Fruit fly (Drosophila melanogaster) whole organism, embryonic: ENCODE results near the gene CG5715.

Experiments
- Bdp1 ChIP-seq: fragments of 200-800 bp; sonication (Bioruptor generic); optimal IDR thresholded peaks from 3 replicates; lab custom pipeline; 2016; ENCODE audit warnings: missing biosample characterization, missing genetic modification characterization
- CG10543 ChIP-seq: fragments of 200-800 bp; sonication (Bioruptor generic); optimal IDR thresholded peaks from 3 replicates; lab custom pipeline; 2017; ENCODE audit warnings: missing biosample characterization, mild to moderate bottlenecking, missing genetic modification characterization, moderate library complexity
- CG12744 ChIP-seq: fragments of 200-800 bp; sonication (Bioruptor generic); optimal IDR thresholded peaks from 2 replicates; lab custom pipeline; 2016; ENCODE audit warnings: missing biosample characterization, missing genetic modification characterization
- CG13287 ChIP-seq: fragments of 200-800 bp; sonication (Bioruptor generic); IDR thresholded peaks from 2 replicates; pipeline ENCODE4 v1.3.6; 2022; ENCODE audit warnings: missing biosample characterization, missing genetic modification characterization; ENCODE audit not compliant: partially characterized antibody
- CG13894 ChIP-seq: fragments of 200-800 bp; sonication (Bioruptor generic); optimal IDR thresholded peaks from 3 replicates; lab custom pipeline; 2018; ENCODE audit warnings: missing biosample characterization, mild to moderate bottlenecking, missing genetic modification characterization, moderate library complexity
- CG15696 ChIP-seq: fragments of 200-800 bp; sonication (Bioruptor generic); optimal IDR thresholded peaks from 2 replicates; lab custom pipeline; 2019; ENCODE audit warnings: missing biosample characterization, mild to moderate bottlenecking, missing genetic modification characterization, moderate library complexity
- CG18599 ChIP-seq: fragments of 200-800 bp; sonication (Bioruptor generic); optimal IDR thresholded peaks from 3 replicates; lab custom pipeline; 2017; ENCODE audit warnings: missing biosample characterization, missing genetic modification characterization, mild to moderate bottlenecking, moderate library complexity, missing genetic modification reagents
- CG18619 ChIP-seq: fragments of 200-800 bp; sonication (Bioruptor generic); optimal IDR thresholded peaks from 3 replicates; lab custom pipeline; 2017; ENCODE audit warnings: missing biosample characterization, mild to moderate bottlenecking, missing genetic modification characterization
- CG32772 ChIP-seq: fragments of 200-800 bp; sonication (Bioruptor generic); IDR thresholded peaks from 2 replicates; pipeline ENCODE4 v1.3.6; 2022; ENCODE audit warnings: missing biosample characterization, missing genetic modification characterization
- CG42726 ChIP-seq: fragments of 200-800 bp; sonication (Bioruptor generic); IDR thresholded peaks from 2 replicates; pipeline ENCODE4 v1.3.6; 2022; ENCODE audit warnings: missing biosample characterization, missing genetic modification characterization; ENCODE audit not compliant: partially characterized antibody
- CTCF ChIP-seq: fragments of 200-800 bp; sonication (Bioruptor generic); optimal IDR thresholded peaks from 2 replicates; lab custom pipeline; 2017; ENCODE audit warnings: missing biosample characterization, mild to moderate bottlenecking, missing genetic modification characterization, moderate library complexity
- Dp ChIP-seq: fragments of 200-800 bp; sonication (Bioruptor generic); optimal IDR thresholded peaks from 2 replicates; lab custom pipeline; 2018; ENCODE audit warnings: missing biosample characterization, mild to moderate bottlenecking, missing genetic modification characterization, moderate library complexity
- HLH4C ChIP-seq: fragments of 200-800 bp; sonication (Bioruptor generic); IDR thresholded peaks from 3 replicates; pipeline ENCODE4 v1.3.6; 2022; ENCODE audit warnings: missing biosample characterization, missing genetic modification characterization; ENCODE audit not compliant: partially characterized antibody
- HLHmδ ChIP-seq: fragments of 200-800 bp; sonication (Bioruptor generic); optimal IDR thresholded peaks from 2 replicates; lab custom pipeline; 2018; ENCODE audit warnings: missing biosample characterization, mild to moderate bottlenecking, missing genetic modification characterization, moderate library complexity
- Hr51 ChIP-seq, 2 experiments: fragments of 200-800 bp; sonication (Bioruptor generic); optimal IDR thresholded peaks; 2 replicates in 1 of 2; 3 replicates in 1 of 2; lab custom pipeline; 2016 to 2018; ENCODE audit warnings: missing biosample characterization in 2 of 2, missing genetic modification characterization in 2 of 2, mild to moderate bottlenecking in 1 of 2, moderate library complexity in 1 of 2
- Med ChIP-seq: fragments of 200-800 bp; sonication (Bioruptor generic); peaks from one replicate; lab custom pipeline; 2016; ENCODE audit warnings: missing biosample characterization, missing genetic modification characterization, mild to moderate bottlenecking, inconsistent platforms, moderate library complexity
- Neu2 ChIP-seq: fragments of 200-800 bp; sonication (Bioruptor generic); optimal IDR thresholded peaks from 3 replicates; lab custom pipeline; 2016; ENCODE audit warnings: missing biosample characterization, missing genetic modification characterization, borderline replicate concordance
- Oli ChIP-seq: fragments of 200-800 bp; sonication (Bioruptor generic); optimal IDR thresholded peaks from 2 replicates; lab custom pipeline; 2018; ENCODE audit warnings: missing biosample characterization, mild to moderate bottlenecking, missing genetic modification characterization, moderate library complexity
- Scr ChIP-seq: fragments of 200-800 bp; sonication (Bioruptor generic); IDR thresholded peaks from 2 replicates; pipeline ENCODE4 v1.3.6; 2022; ENCODE audit warnings: missing biosample characterization, missing genetic modification characterization; ENCODE audit not compliant: partially characterized antibody
- Sin3A ChIP-seq: fragments of >200 bp; optimal IDR thresholded peaks from 2 replicates; lab custom pipeline; 2018
- Sox100B ChIP-seq: fragments of 200-800 bp; sonication (Bioruptor generic); optimal IDR thresholded peaks from 3 replicates; lab custom pipeline; 2018; ENCODE audit warnings: missing biosample characterization, mild to moderate bottlenecking, missing genetic modification characterization
- Xbp1 ChIP-seq: fragments of 200-800 bp; sonication (Bioruptor generic); optimal IDR thresholded peaks from 3 replicates; lab custom pipeline; 2016; ENCODE audit warnings: missing biosample characterization, mild to moderate bottlenecking, missing genetic modification characterization
- Xrp1 ChIP-seq: fragments of 200-800 bp; sonication (Bioruptor generic); IDR thresholded peaks from 2 replicates; pipeline ENCODE4 v1.3.6; 2022; ENCODE audit warnings: missing biosample characterization, missing genetic modification characterization
- amos ChIP-seq: fragments of 200-800 bp; sonication (Bioruptor generic); IDR thresholded peaks from 2 replicates; pipeline ENCODE4 v1.3.6; 2022; ENCODE audit warnings: missing biosample characterization, missing genetic modification characterization; ENCODE audit not compliant: partially characterized antibody
- bcd ChIP-seq: fragments of 200-800 bp; sonication (Bioruptor generic); optimal IDR thresholded peaks from 2 replicates; lab custom pipeline; 2017; ENCODE audit warnings: missing biosample characterization, mild to moderate bottlenecking, missing genetic modification characterization
- cg ChIP-seq: fragments of 200-800 bp; sonication (Bioruptor generic); optimal IDR thresholded peaks from 3 replicates; lab custom pipeline; 2019; ENCODE audit warnings: missing biosample characterization, mild to moderate bottlenecking, missing genetic modification characterization, moderate library complexity
- chinmo ChIP-seq: fragments of 200-800 bp; sonication (Bioruptor generic); IDR thresholded peaks from 4 replicates; pipeline ENCODE4 v1.3.6; 2022; ENCODE audit warnings: missing biosample characterization, missing genetic modification characterization; ENCODE audit not compliant: partially characterized antibody
- ci ChIP-seq: fragments of 200-800 bp; sonication (Bioruptor generic); IDR thresholded peaks from 3 replicates; pipeline ENCODE4 v1.3.6; 2022; ENCODE audit warnings: missing biosample characterization, missing genetic modification characterization
- eve ChIP-seq, 2 experiments: fragments of >200 bp; optimal IDR thresholded peaks; 2 replicates each; lab custom pipeline; 2017; ENCODE audit warnings: missing biosample characterization in 2 of 2, missing genetic modification characterization in 2 of 2
- ewg ChIP-seq: fragments of 200-800 bp; sonication (Bioruptor generic); optimal IDR thresholded peaks from 3 replicates; lab custom pipeline; 2017; ENCODE audit warnings: mild to moderate bottlenecking, missing biosample characterization, missing genetic modification reagents, missing genetic modification characterization
- grau ChIP-seq: fragments of 200-800 bp; optimal IDR thresholded peaks from 3 replicates; lab custom pipeline; 2019; ENCODE audit warnings: missing biosample characterization, mild to moderate bottlenecking, missing genetic modification characterization, moderate library complexity
- hkb ChIP-seq, 2 experiments: fragments of 200-800 bp in 1 of 2; fragments of >200 bp in 1 of 2; sonication (Bioruptor generic) in 1 of 2; IDR thresholded peaks in 1 of 2; optimal IDR thresholded peaks in 1 of 2; 2 replicates each; pipeline versions ENCODE4 v1.3.6 to Lab custom; 2017 to 2022; ENCODE audit warnings: missing biosample characterization in 1 of 2, missing genetic modification characterization in 1 of 2
- jigr1 ChIP-seq: fragments of 200-800 bp; sonication (Bioruptor generic); IDR thresholded peaks from 3 replicates; pipeline ENCODE4 v1.3.6; 2022; ENCODE audit warnings: missing biosample characterization, missing genetic modification characterization
- klu ChIP-seq: fragments of 200-800 bp; sonication (Bioruptor generic); IDR thresholded peaks from 2 replicates; pipeline ENCODE4 v1.3.6; 2022; ENCODE audit warnings: missing biosample characterization, missing genetic modification characterization
- lola ChIP-seq, 3 experiments: fragments of >200 bp in 2 of 3; fragments of 200-800 bp in 1 of 3; sonication (Bioruptor generic) in 1 of 3; optimal IDR thresholded peaks; 2 replicates each; lab custom pipeline; 2017 to 2019; ENCODE audit warnings: missing biosample characterization in 3 of 3, missing genetic modification characterization in 3 of 3, mild to moderate bottlenecking in 1 of 3, moderate library complexity in 1 of 3
- onecut ChIP-seq: fragments of 200-800 bp; sonication (Bioruptor generic); IDR thresholded peaks from 2 replicates; pipeline ENCODE4 v1.3.6; 2022; ENCODE audit warnings: missing biosample characterization, missing genetic modification characterization
- pita ChIP-seq: fragments of 200-800 bp; sonication (Bioruptor generic); optimal IDR thresholded peaks from 2 replicates; lab custom pipeline; 2017; ENCODE audit warnings: missing biosample characterization, mild to moderate bottlenecking, missing genetic modification characterization
- salm ChIP-seq: fragments of 200-800 bp; sonication (Bioruptor generic); optimal IDR thresholded peaks from 2 replicates; lab custom pipeline; 2018; ENCODE audit warnings: missing biosample characterization, mild to moderate bottlenecking, missing genetic modification characterization
- schlank ChIP-seq: fragments of 200-800 bp; sonication (Bioruptor generic); optimal IDR thresholded peaks from 2 replicates; lab custom pipeline; 2018; ENCODE audit warnings: missing biosample characterization, mild to moderate bottlenecking, missing genetic modification characterization
- sens-2 ChIP-seq: fragments of 200-800 bp; sonication (Bioruptor generic); IDR thresholded peaks from 2 replicates; pipeline ENCODE4 v1.3.6; 2022; ENCODE audit warnings: missing biosample characterization, missing genetic modification characterization
- sna ChIP-seq: fragments of 200-800 bp; sonication (Bioruptor generic); IDR thresholded peaks from 2 replicates; pipeline ENCODE4 v1.3.6; 2022; ENCODE audit warnings: missing biosample characterization, missing genetic modification characterization; ENCODE audit not compliant: partially characterized antibody
- tup ChIP-seq: fragments of 200-800 bp; sonication (Bioruptor generic); optimal IDR thresholded peaks from 2 replicates; lab custom pipeline; 2016; ENCODE audit warnings: missing biosample characterization, mild to moderate bottlenecking, missing genetic modification characterization, moderate library complexity
- unc-4 ChIP-seq: fragments of 200-800 bp; sonication (Bioruptor generic); IDR thresholded peaks from 2 replicates; pipeline ENCODE4 v1.3.6; 2022; ENCODE audit warnings: missing biosample characterization, missing genetic modification characterization; ENCODE audit not compliant: partially characterized antibody
- zf30C ChIP-seq: fragments of 200-800 bp; sonication (Bioruptor generic); optimal IDR thresholded peaks from 3 replicates; lab custom pipeline; 2018; ENCODE audit warnings: missing biosample characterization, mild to moderate bottlenecking, missing genetic modification characterization

The CG5715 gene

DNA sequence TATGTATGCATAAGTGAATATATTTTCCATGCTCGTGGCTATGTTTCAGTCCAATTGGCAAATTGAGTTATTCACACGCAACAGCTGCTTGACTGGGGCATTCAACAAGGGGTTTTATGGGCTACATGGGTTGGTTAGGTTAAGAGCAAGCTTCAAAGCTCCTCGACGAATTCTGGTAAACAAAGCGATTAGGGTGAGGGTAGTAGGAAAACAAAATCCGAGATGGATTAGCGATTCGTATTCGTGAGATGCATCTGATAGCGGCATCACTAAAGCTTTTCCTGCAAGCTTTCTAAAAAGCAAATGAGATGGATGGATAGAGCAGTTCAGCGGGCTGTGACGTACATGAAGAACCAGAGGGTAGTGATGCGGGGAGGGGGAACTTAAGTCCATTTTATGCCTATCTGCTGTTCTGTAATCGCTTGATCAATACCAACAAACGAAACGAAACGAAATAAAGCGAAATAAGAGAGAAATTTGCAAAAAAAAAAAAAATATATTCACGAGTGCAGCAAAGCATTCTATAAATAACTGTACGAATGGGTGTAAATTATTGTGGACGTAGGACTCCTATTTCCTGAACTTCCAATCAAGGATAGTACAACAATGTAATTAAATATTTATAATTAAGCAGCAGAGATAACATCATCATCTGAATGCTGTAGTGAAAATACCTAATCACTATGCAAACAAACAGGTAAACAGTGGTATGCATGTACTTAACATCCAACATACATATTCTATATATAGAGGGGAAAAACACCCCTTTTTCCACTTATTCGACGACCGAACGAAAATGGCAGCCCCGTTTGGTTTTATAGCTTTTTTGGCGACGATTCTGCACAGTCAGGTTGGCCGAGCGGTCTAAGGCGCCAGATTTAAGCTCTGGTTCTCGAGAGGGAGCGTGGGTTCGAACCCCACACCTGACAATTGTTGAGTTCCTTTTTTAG lies 29.5 kb downstream of the CG5715 start (continued):
- TF ChIP-seq schlank (tag; lab: Kevin White, UChicago) (no peak), CG12744 (GFP tag; lab: Kevin White, UChicago) (no peak), CTCF (GFP tag; lab: Kevin White, UChicago) (no peak), CG13287 (GFP tag; lab: Robert Waterston, UW) (peak; percentile 6; the same call in 1 of the 2 replicates), Bdp1 (GFP tag; lab: Kevin White, UChicago) (peak; percentile 97), Oli (tag; lab: Kevin White, UChicago) (no peak), amos (GFP tag; lab: Robert Waterston, UW) (0 out of 2 replicates have a peak, but pooled peaks have one; percentile 28), Xbp1 (GFP tag; lab: Kevin White, UChicago) (no peak), tup (no peak), Sox100B (GFP tag; lab: Kevin White, UChicago) (peak; percentile 4), HLH4C (GFP tag; lab: Robert Waterston, UW) (no peak), eve (GFP tag; optimal IDR thresholded peaks at IDR 0.05; lab: Kevin White, UChicago) (peak in 1 of 2 experiments; percentile 16), sens-2 (no peak), jigr1 (GFP tag; lab: Robert Waterston, UW) (no peak), klu (GFP tag; lab: Robert Waterston, UW) (no peak), lola (GFP tag; optimal IDR thresholded peaks at IDR 0.05; lab: Kevin White, UChicago) (no peak), Scr (GFP tag; lab: Robert Waterston, UW) (peak; percentile 48; the same call in 1 of the 2 replicates), CG10543 (GFP tag; lab: Kevin White, UChicago) (peak; percentile 44), HLHmδ (GFP tag; lab: Kevin White, UChicago) (no peak), Sin3A (no peak), CG42726 (GFP tag; lab: Robert Waterston, UW) (peak; percentile 68; the same call in 1 of the 2 replicates)

DNA sequence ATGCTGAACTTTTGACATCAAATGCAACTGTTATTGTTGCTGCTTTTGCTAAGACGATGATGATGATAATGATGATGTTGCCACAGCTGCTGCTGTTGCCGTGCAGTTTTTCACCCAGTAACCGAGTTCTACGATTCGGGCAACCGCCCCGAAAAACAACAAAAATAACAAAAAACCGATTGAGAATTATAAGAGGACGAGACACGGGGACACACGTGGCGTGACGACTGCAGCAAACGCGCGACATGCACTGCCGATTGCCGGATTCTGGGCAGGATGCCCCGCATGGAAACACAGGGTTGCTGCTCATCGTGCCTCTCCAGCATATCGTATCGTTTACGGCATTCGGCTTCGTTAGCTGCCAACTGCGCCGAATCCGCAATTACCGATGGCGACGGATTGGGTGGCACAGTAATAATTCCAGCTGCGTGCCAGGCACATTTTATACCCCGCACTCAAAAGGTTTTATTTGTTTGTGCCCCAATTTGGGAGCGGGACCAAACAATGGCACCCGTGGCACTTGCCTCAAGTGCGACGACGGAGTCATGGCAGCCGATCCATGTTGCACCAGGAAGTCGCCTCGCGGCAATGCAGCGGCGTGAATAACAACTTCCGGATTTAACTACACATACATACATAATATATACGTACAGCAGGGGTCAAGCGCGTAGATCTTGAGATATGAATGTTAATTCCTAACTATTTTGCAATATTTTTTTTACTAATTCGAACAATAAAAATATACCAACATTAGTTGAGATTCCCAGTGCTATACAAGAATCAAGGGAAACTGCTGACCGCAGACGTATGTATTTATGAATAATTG lies 30.4 kb downstream of the CG5715 start:
- TF ChIP-seq zf30C (GFP tag; lab: Kevin White, UChicago) (no peak), ci (GFP tag; lab: Robert Waterston, UW) (0 out of 3 replicates have a peak, but pooled peaks have one; percentile 11), chinmo (GFP tag; lab: Robert Waterston, UW) (0 out of 4 replicates have a peak, but pooled peaks have one; percentile 42), sna (GFP tag; lab: Robert Waterston, UW) (no peak), Neu2 (GFP tag; lab: Kevin White, UChicago) (no peak), hkb (optimal IDR thresholded peaks at IDR 0.05; lab: Kevin White, UChicago) (no peak), hkb (GFP tag; IDR thresholded peaks at IDR 0.05; lab: Robert Waterston, UW) (0 out of 2 replicates have a peak, but pooled peaks have one; percentile 9), Med (peak; percentile 71), ewg (GFP tag; lab: Kevin White, UChicago) (peak; percentile 91), CG18619 (GFP tag; lab: Kevin White, UChicago) (no peak), salm (tag; lab: Kevin White, UChicago) (no peak), CG32772 (GFP tag; lab: Robert Waterston, UW) (no peak), cg (GFP tag; lab: Kevin White, UChicago) (no peak), onecut (GFP tag; lab: Robert Waterston, UW) (no peak), CG13894 (tag; lab: Kevin White, UChicago) (peak; percentile 40), Hr51 (GFP tag; optimal IDR thresholded peaks at IDR 0.05; lab: Kevin White, UChicago) (peak in 1 of 2 experiments; percentile 27), pita (no peak), CG18599 (GFP tag; lab: Kevin White, UChicago) (peak; percentile 46), bcd (GFP tag; lab: Kevin White, UChicago) (peak; percentile 14), Xrp1 (GFP tag; lab: Robert Waterston, UW) (peak; percentile 22; the same call in 1 of the 2 replicates), Dp (GFP tag; lab: Kevin White, UChicago) (no peak), grau (tag; lab: Kevin White, UChicago) (peak; percentile 13), CG15696 (tag; lab: Kevin White, UChicago) (no peak), unc-4 (no peak)
